Fruit fly (Drosophila melanogaster) whole organism, pupa: Measurements from ENCODE around the gene nst.

Experiments
- CG4496 ChIP-seq: fragments of 200-800 bp; sonication (Bioruptor generic); IDR thresholded peaks from 3 replicates; pipeline ENCODE4 v1.3.6; 2022; ENCODE audit warnings: missing biosample characterization, missing genetic modification characterization
- Snoo ChIP-seq: fragments of 200-800 bp; sonication (Bioruptor generic); optimal IDR thresholded peaks from 3 replicates; lab custom pipeline; 2017; ENCODE audit warnings: missing biosample characterization, mild to moderate bottlenecking, missing genetic modification characterization, inconsistent platforms

- TF ChIP-seq CG4496 (peak; percentile 89), Snoo (tag; lab: Kevin White, UChicago) (peak; percentile 7)
These were observed 14.1 kb downstream of the nst start for dm6 chr3L:12515691-12516455.
